Worm (Caenorhabditis elegans) whole organism, L2 larva: ENCODE results near the gene unc-51.

ENCODE experiments used
- C34F6.9 ChIP-seq: fragments of 150-350 bp; optimal IDR thresholded peaks from 2 replicates; lab custom pipeline; 2014; ENCODE audit warnings: missing biosample characterization, missing genetic modification characterization
- F13H6.1 ChIP-seq: sonication (generic microtip); optimal IDR thresholded peaks from 2 replicates; lab custom pipeline; 2016; ENCODE audit warnings: missing genetic modification characterization, missing compliant biosample characterization
- R02D3.7 ChIP-seq: fragments of 150-350 bp; optimal IDR thresholded peaks from 2 replicates; lab custom pipeline; 2014; ENCODE audit warnings: missing biosample characterization, missing genetic modification characterization
- Y55F3AM.14 ChIP-seq: fragments of 200-800 bp; sonication (Bioruptor generic); optimal IDR thresholded peaks from 2 replicates; lab custom pipeline; 2018; ENCODE audit warnings: mild to moderate bottlenecking, missing genetic modification characterization, missing compliant biosample characterization
- ZK546.5 ChIP-seq: sonication (generic microtip); optimal IDR thresholded peaks from 2 replicates; lab custom pipeline; 2017; ENCODE audit warnings: missing biosample characterization, missing genetic modification characterization
- alr-1 ChIP-seq: fragments of 150-350 bp; optimal IDR thresholded peaks from 2 replicates; lab custom pipeline; 2014; ENCODE audit warnings: missing biosample characterization, missing genetic modification characterization
- aly-2 ChIP-seq: fragments of 150-350 bp; optimal IDR thresholded peaks from 2 replicates; lab custom pipeline; 2014; ENCODE audit warnings: missing biosample characterization, missing genetic modification characterization
- ama-1 ChIP-seq: fragments of 150-350 bp; optimal IDR thresholded peaks from 2 replicates; lab custom pipeline; 2018; ENCODE audit warnings: inconsistent platforms
- blmp-1 ChIP-seq: sonication (generic microtip); optimal IDR thresholded peaks from 2 replicates; lab custom pipeline; 2017; ENCODE audit warnings: missing genetic modification characterization, mild to moderate bottlenecking, missing compliant biosample characterization, antibody characterized with exemption, moderate library complexity; ENCODE audit not compliant: insufficient read depth
- ceh-16 ChIP-seq: fragments of 150-350 bp; optimal IDR thresholded peaks from 2 replicates; lab custom pipeline; 2014; ENCODE audit warnings: missing biosample characterization, missing genetic modification characterization
- ceh-82 ChIP-seq: fragments of 150-350 bp; optimal IDR thresholded peaks from 2 replicates; lab custom pipeline; 2014; ENCODE audit warnings: missing biosample characterization, missing genetic modification characterization
- crh-2 ChIP-seq: sonication (generic microtip); optimal IDR thresholded peaks from 2 replicates; lab custom pipeline; 2017; ENCODE audit warnings: missing biosample characterization, missing genetic modification characterization
- dmd-4 ChIP-seq: sonication (generic microtip); optimal IDR thresholded peaks from 2 replicates; lab custom pipeline; 2017; ENCODE audit warnings: missing biosample characterization, missing genetic modification characterization
- egl-27 ChIP-seq: sonication (generic microtip); optimal IDR thresholded peaks from 3 replicates; lab custom pipeline; 2017; ENCODE audit warnings: missing biosample characterization, missing genetic modification reagents, missing genetic modification characterization
- elt-1 ChIP-seq: fragments of 150-350 bp; optimal IDR thresholded peaks from 2 replicates; lab custom pipeline; 2014; ENCODE audit warnings: missing biosample characterization, missing genetic modification characterization
- elt-3 ChIP-seq: sonication (generic microtip); optimal IDR thresholded peaks from 2 replicates; lab custom pipeline; 2017; ENCODE audit warnings: missing biosample characterization, missing genetic modification characterization
- fos-1 ChIP-seq: fragments of 150-350 bp; optimal IDR thresholded peaks from 2 replicates; lab custom pipeline; 2014; ENCODE audit warnings: missing biosample characterization, missing genetic modification characterization
- gmeb-1 ChIP-seq: fragments of 150-350 bp; optimal IDR thresholded peaks from 2 replicates; lab custom pipeline; 2014; ENCODE audit warnings: missing biosample characterization, missing genetic modification characterization
- lin-11 ChIP-seq: fragments of 150-350 bp; sonication (generic microtip); optimal IDR thresholded peaks from 2 replicates; lab custom pipeline; 2014; ENCODE audit warnings: missing biosample characterization, missing genetic modification characterization, inconsistent platforms, mixed read lengths
- lin-13 ChIP-seq: fragments of 150-350 bp; optimal IDR thresholded peaks from 2 replicates; lab custom pipeline; 2014; ENCODE audit warnings: missing biosample characterization, missing genetic modification reagents, missing genetic modification characterization
- lin-39 ChIP-seq: fragments of 150-350 bp; optimal IDR thresholded peaks from 2 replicates; lab custom pipeline; 2014; ENCODE audit warnings: missing biosample characterization, missing genetic modification reagents, missing genetic modification characterization
- lsy-2 ChIP-seq, 2 experiments: fragments of 150-350 bp in 1 of 2; sonication (generic microtip) in 1 of 2; optimal IDR thresholded peaks; 2 replicates each; lab custom pipeline; 2014 to 2017; ENCODE audit warnings: missing biosample characterization in 2 of 2, missing genetic modification characterization in 2 of 2
- mab-5 ChIP-seq: fragments of 150-350 bp; optimal IDR thresholded peaks from 2 replicates; lab custom pipeline; 2014; ENCODE audit warnings: missing biosample characterization, missing genetic modification characterization
- mbf-1 ChIP-seq: sonication (generic microtip); optimal IDR thresholded peaks from 2 replicates; lab custom pipeline; 2017; ENCODE audit warnings: missing biosample characterization, missing genetic modification characterization
- mdl-1 ChIP-seq, 2 experiments: fragments of 150-350 bp in 1 of 2; sonication (generic microtip) in 1 of 2; optimal IDR thresholded peaks; 2 replicates each; lab custom pipeline; 2017; ENCODE audit warnings: missing biosample characterization in 2 of 2, missing genetic modification characterization in 2 of 2
- nhr-10 ChIP-seq: sonication (generic microtip); optimal IDR thresholded peaks from 2 replicates; lab custom pipeline; 2017; ENCODE audit warnings: missing biosample characterization, missing genetic modification characterization
- nhr-11 ChIP-seq: fragments of 150-350 bp; optimal IDR thresholded peaks from 2 replicates; lab custom pipeline; 2014; ENCODE audit warnings: missing biosample characterization, missing genetic modification characterization
- nhr-12 ChIP-seq: fragments of 150-350 bp; optimal IDR thresholded peaks from 2 replicates; lab custom pipeline; 2014; ENCODE audit warnings: missing biosample characterization, missing genetic modification characterization
- nhr-129 ChIP-seq: fragments of 150-350 bp; optimal IDR thresholded peaks from 2 replicates; lab custom pipeline; 2014; ENCODE audit warnings: missing biosample characterization, missing genetic modification characterization
- nhr-21 ChIP-seq: fragments of 150-350 bp; optimal IDR thresholded peaks from 2 replicates; lab custom pipeline; 2014; ENCODE audit warnings: missing biosample characterization, missing genetic modification characterization
- nhr-23 ChIP-seq: fragments of 150-350 bp; optimal IDR thresholded peaks from 2 replicates; lab custom pipeline; 2014; ENCODE audit warnings: missing biosample characterization, missing genetic modification reagents, missing genetic modification characterization
- nhr-237 ChIP-seq: fragments of 150-350 bp; optimal IDR thresholded peaks from 2 replicates; lab custom pipeline; 2014; ENCODE audit warnings: missing biosample characterization, missing genetic modification characterization
- nhr-25 ChIP-seq: fragments of 150-350 bp; sonication (generic microtip); optimal IDR thresholded peaks from 3 replicates; lab custom pipeline; 2014; ENCODE audit warnings: missing biosample characterization, missing genetic modification characterization
- nhr-6 ChIP-seq: fragments of 150-350 bp; optimal IDR thresholded peaks from 2 replicates; lab custom pipeline; 2014; ENCODE audit warnings: missing biosample characterization, missing genetic modification characterization
- nhr-77 ChIP-seq: fragments of 150-350 bp; optimal IDR thresholded peaks from 2 replicates; lab custom pipeline; 2014; ENCODE audit warnings: missing biosample characterization, missing genetic modification characterization
- peb-1 ChIP-seq: fragments of 150-350 bp; optimal IDR thresholded peaks from 2 replicates; lab custom pipeline; 2014; ENCODE audit warnings: missing biosample characterization, missing genetic modification characterization
- sem-4 ChIP-seq: fragments of 150-350 bp; optimal IDR thresholded peaks from 2 replicates; lab custom pipeline; 2014; ENCODE audit warnings: missing biosample characterization, missing genetic modification reagents, missing genetic modification characterization
- skn-1 ChIP-seq: sonication (generic microtip); optimal IDR thresholded peaks from 2 replicates; lab custom pipeline; 2017; ENCODE audit warnings: missing biosample characterization, missing genetic modification characterization
- sma-3 ChIP-seq: sonication (generic microtip); optimal IDR thresholded peaks from 2 replicates; lab custom pipeline; 2016; ENCODE audit warnings: missing genetic modification reagents, missing genetic modification characterization, missing compliant biosample characterization
- sma-9 ChIP-seq, 2 experiments: fragments of 150-350 bp in 1 of 2; sonication (generic microtip) in 1 of 2; optimal IDR thresholded peaks; 2 replicates each; lab custom pipeline; 2014 to 2016; ENCODE audit warnings: missing genetic modification characterization in 2 of 2, mild to moderate bottlenecking in 1 of 2, missing biosample characterization in 1 of 2, missing compliant biosample characterization in 1 of 2, missing genetic modification reagents in 1 of 2, moderate library complexity in 1 of 2
- snpc-4 ChIP-seq: fragments of 150-350 bp; optimal IDR thresholded peaks from 2 replicates; lab custom pipeline; 2014; ENCODE audit warnings: missing biosample characterization, missing genetic modification characterization
- unc-39 ChIP-seq: fragments of 150-350 bp; optimal IDR thresholded peaks from 2 replicates; lab custom pipeline; 2014; ENCODE audit warnings: missing biosample characterization, missing genetic modification characterization
- unc-55 ChIP-seq: fragments of 150-350 bp; sonication (generic microtip); optimal IDR thresholded peaks from 3 replicates; lab custom pipeline; 2014; ENCODE audit warnings: missing biosample characterization, missing genetic modification reagents, missing genetic modification characterization
- unc-62 ChIP-seq: fragments of 150-350 bp; optimal IDR thresholded peaks from 2 replicates; lab custom pipeline; 2014; ENCODE audit warnings: missing biosample characterization, missing genetic modification reagents, missing genetic modification characterization
- zag-1 ChIP-seq: fragments of 150-350 bp; optimal IDR thresholded peaks from 2 replicates; lab custom pipeline; 2014; ENCODE audit warnings: missing biosample characterization, missing genetic modification characterization
- ztf-1 ChIP-seq: fragments of 200-800 bp; sonication (Bioruptor generic); conservative IDR thresholded peaks from 2 replicates; pipeline ENCODE4 v1.3.6; 2022; ENCODE audit warnings: missing genetic modification characterization, missing compliant biosample characterization
- ztf-11 ChIP-seq: sonication (generic microtip); optimal IDR thresholded peaks from 2 replicates; lab custom pipeline; 2017; ENCODE audit warnings: missing biosample characterization, missing genetic modification characterization
- ztf-4 ChIP-seq: fragments of 150-350 bp; optimal IDR thresholded peaks from 2 replicates; lab custom pipeline; 2014; ENCODE audit warnings: missing biosample characterization, missing genetic modification characterization

Gene unc-51

ce11 chrV:20005724-20006132, 1.4 kb upstream of the unc-51 start:
- peak; percentile 87 for TF ChIP-seq nhr-129 (tag; lab: Kevin White, UChicago)
- no peak for TF ChIP-seq alr-1 (tag; lab: Kevin White, UChicago)
- peak; percentile 89 for TF ChIP-seq C34F6.9
- TF ChIP-seq Y55F3AM.14, result peak; percentile 41
- TF ChIP-seq ama-1 (lab: Kevin White, UChicago), result peak; percentile 28
- no peak for TF ChIP-seq unc-39 (tag; lab: Kevin White, UChicago)
- no peak for TF ChIP-seq lin-39
- TF ChIP-seq nhr-25 (tag; lab: Kevin White, UChicago), result peak; percentile 2
- no peak for TF ChIP-seq dmd-4 (tag; lab: Kevin White, UChicago)
- no peak for TF ChIP-seq nhr-12 (tag; lab: Kevin White, UChicago)
- peak; percentile 78 to 89 for TF ChIP-seq mdl-1 (tag; optimal IDR thresholded peaks at IDR 0.05; lab: Kevin White, UChicago)
- TF ChIP-seq lsy-2 (tag; optimal IDR thresholded peaks at IDR 0.05; lab: Kevin White, UChicago), result peak; percentile 25 to 79
- TF ChIP-seq elt-3, result no peak
- no peak for TF ChIP-seq ztf-1 (GFP tag; lab: Robert Waterston, UW)
- TF ChIP-seq lin-11 (tag; lab: Kevin White, UChicago), result peak; percentile 26
- TF ChIP-seq unc-55, result peak; percentile 82
- TF ChIP-seq fos-1 (tag; lab: Kevin White, UChicago), result peak; percentile 71
- peak; percentile 37 for TF ChIP-seq sma-3 (GFP tag; lab: Kevin White, UChicago)
- TF ChIP-seq mbf-1 (tag; lab: Kevin White, UChicago), result no peak
- TF ChIP-seq nhr-77 (tag; lab: Kevin White, UChicago), result no peak
- no peak for TF ChIP-seq peb-1 (tag; lab: Kevin White, UChicago)
- TF ChIP-seq nhr-21 (tag; lab: Kevin White, UChicago), result no peak
- no peak for TF ChIP-seq blmp-1 (tag; lab: Kevin White, UChicago)
- TF ChIP-seq ceh-16 (tag; lab: Kevin White, UChicago), result no peak
- TF ChIP-seq snpc-4 (tag; lab: Kevin White, UChicago), result peak; percentile 55
- no peak for TF ChIP-seq unc-62 (GFP tag; lab: Kevin White, UChicago)
- TF ChIP-seq egl-27, result peak; percentile 76
- no peak for TF ChIP-seq R02D3.7 (tag; lab: Kevin White, UChicago)
- no peak for TF ChIP-seq ceh-82 (tag; lab: Kevin White, UChicago)
- no peak for TF ChIP-seq nhr-11 (tag; lab: Kevin White, UChicago)
- no peak for TF ChIP-seq nhr-237 (tag; lab: Kevin White, UChicago)
- no peak for TF ChIP-seq ztf-11
- TF ChIP-seq aly-2 (tag; lab: Kevin White, UChicago), result no peak
- TF ChIP-seq nhr-6 (tag; lab: Kevin White, UChicago), result peak; percentile 66
- peak; percentile 52 for TF ChIP-seq gmeb-1
- peak; percentile 88 for TF ChIP-seq F13H6.1 (tag; lab: Kevin White, UChicago)
- TF ChIP-seq nhr-10 (tag; lab: Kevin White, UChicago), result no peak
- TF ChIP-seq mab-5, result peak; percentile 71
- no peak for TF ChIP-seq nhr-23 (tag; lab: Kevin White, UChicago)
- peak; percentile 75 for TF ChIP-seq lin-13 (GFP tag; lab: Kevin White, UChicago)
- TF ChIP-seq sma-9 (GFP tag; optimal IDR thresholded peaks at IDR 0.05; lab: Kevin White, UChicago), result peak; percentile 64
- no peak for TF ChIP-seq sma-9 (tag; optimal IDR thresholded peaks at IDR 0.05; lab: Kevin White, UChicago)
- no peak for TF ChIP-seq skn-1 (tag; lab: Kevin White, UChicago)
- TF ChIP-seq elt-1, result no peak
- TF ChIP-seq crh-2 (tag; lab: Kevin White, UChicago), result peak; percentile 75
- TF ChIP-seq sem-4 (tag; lab: Kevin White, UChicago), result peak; percentile 73
- TF ChIP-seq ztf-4 (tag; lab: Kevin White, UChicago), result peak; percentile 65
- peak; percentile 77 for TF ChIP-seq zag-1 (tag; lab: Kevin White, UChicago)
- TF ChIP-seq ZK546.5, result no peak
